Fruit fly (Drosophila melanogaster) whole organism, adult: Measurements from ENCODE around the gene CG43407.
A peak's percentile ranks its signal among the peaks of the same experiment; 100 is the strongest.

ENCODE experiments used
- CG11617 ChIP-seq: fragments of 200-800 bp; sonication (Bioruptor generic); optimal IDR thresholded peaks from 2 replicates; lab custom pipeline; 2017; ENCODE audit warnings: mild to moderate bottlenecking, missing biosample characterization, missing genetic modification reagents, missing genetic modification characterization
- CG12768 ChIP-seq: fragments of 200-800 bp; sonication (Bioruptor generic); optimal IDR thresholded peaks from 2 replicates; lab custom pipeline; 2017; ENCODE audit warnings: missing biosample characterization, missing genetic modification characterization, mild to moderate bottlenecking, moderate library complexity, missing genetic modification reagents
- CG14711 ChIP-seq: fragments of 200-800 bp; sonication (Bioruptor generic); optimal IDR thresholded peaks from 2 replicates; lab custom pipeline; 2018; ENCODE audit warnings: missing biosample characterization, mild to moderate bottlenecking, missing genetic modification characterization, moderate library complexity
- CG1620 ChIP-seq: fragments of 200-800 bp; sonication (Bioruptor generic); optimal IDR thresholded peaks from 2 replicates; lab custom pipeline; 2016; ENCODE audit warnings: missing biosample characterization, missing genetic modification characterization
- CG33017 ChIP-seq: fragments of 200-800 bp; sonication (Bioruptor generic); optimal IDR thresholded peaks from 2 replicates; lab custom pipeline; 2018; ENCODE audit warnings: missing biosample characterization, mild to moderate bottlenecking, missing genetic modification characterization, moderate library complexity
- CG5204 ChIP-seq: fragments of 200-800 bp; sonication (Bioruptor generic); optimal IDR thresholded peaks from 2 replicates; lab custom pipeline; 2016; ENCODE audit warnings: missing biosample characterization, missing genetic modification characterization
- CG7045 ChIP-seq: fragments of 200-800 bp; sonication (Bioruptor generic); optimal IDR thresholded peaks from 2 replicates; lab custom pipeline; 2017; ENCODE audit warnings: missing biosample characterization, mild to moderate bottlenecking, missing genetic modification characterization
- CG7101 ChIP-seq: fragments of 200-800 bp; sonication (Bioruptor generic); optimal IDR thresholded peaks from 2 replicates; lab custom pipeline; 2018; ENCODE audit warnings: missing biosample characterization, mild to moderate bottlenecking, missing genetic modification characterization, moderate library complexity
- Clk ChIP-seq: fragments of 200-800 bp; sonication (Bioruptor generic); optimal IDR thresholded peaks from 2 replicates; lab custom pipeline; 2017; ENCODE audit warnings: missing biosample characterization, missing genetic modification characterization
- Crg-1 ChIP-seq: fragments of 200-800 bp; sonication (Bioruptor generic); optimal IDR thresholded peaks from 2 replicates; lab custom pipeline; 2016; ENCODE audit warnings: missing biosample characterization, missing genetic modification characterization
- Hr96 ChIP-seq: fragments of 200-800 bp; sonication (Bioruptor generic); optimal IDR thresholded peaks from 2 replicates; lab custom pipeline; 2016; ENCODE audit warnings: missing biosample characterization, missing genetic modification characterization
- Mnt ChIP-seq: fragments of 200-800 bp; sonication (Bioruptor generic); optimal IDR thresholded peaks from 2 replicates; lab custom pipeline; 2016; ENCODE audit warnings: missing biosample characterization, mild to moderate bottlenecking, missing genetic modification characterization
- bab1 ChIP-seq: fragments of 200-800 bp; sonication (Bioruptor generic); optimal IDR thresholded peaks from 3 replicates; lab custom pipeline; 2019; ENCODE audit warnings: missing biosample characterization, mild to moderate bottlenecking, missing genetic modification characterization, moderate library complexity
- cic ChIP-seq: fragments of 200-800 bp; sonication (Bioruptor generic); optimal IDR thresholded peaks from 2 replicates; lab custom pipeline; 2017; ENCODE audit warnings: missing biosample characterization, mild to moderate bottlenecking, missing genetic modification characterization, moderate library complexity
- cnc ChIP-seq, 2 experiments: fragments of >200 bp; optimal IDR thresholded peaks; 2 replicates each; lab custom pipeline; 2017
- kay ChIP-seq: fragments of 200-800 bp; sonication (Bioruptor generic); peaks from one replicate; lab custom pipeline; 2016; ENCODE audit warnings: missing biosample characterization, missing genetic modification characterization, borderline replicate concordance
- ovo ChIP-seq: fragments of 200-800 bp; sonication (Bioruptor generic); optimal IDR thresholded peaks from 2 replicates; lab custom pipeline; 2016; ENCODE audit warnings: missing biosample characterization, missing genetic modification characterization
- pad ChIP-seq: fragments of 200-800 bp; sonication (Bioruptor generic); optimal IDR thresholded peaks from 3 replicates; lab custom pipeline; 2017; ENCODE audit warnings: missing biosample characterization, missing genetic modification characterization, mild to moderate bottlenecking, moderate library complexity, missing genetic modification reagents
- tj ChIP-seq: fragments of 200-800 bp; sonication (Bioruptor generic); optimal IDR thresholded peaks from 3 replicates; lab custom pipeline; 2017; ENCODE audit warnings: missing biosample characterization, mild to moderate bottlenecking, missing genetic modification characterization, moderate library complexity
- toe ChIP-seq: fragments of 200-800 bp; sonication (Bioruptor generic); optimal IDR thresholded peaks from 2 replicates; lab custom pipeline; 2016; ENCODE audit warnings: missing biosample characterization, missing genetic modification characterization

The CG43407 gene

dm6 chr3L:19053339-19053818 is at the start of gene CG43407:
CG43407 (minus strand) TSS chr3L:19053389.
- TF ChIP-seq CG7045 = no peak
- TF ChIP-seq pad = no peak
- no peak for TF ChIP-seq CG33017 (tag; lab: Kevin White, UChicago)
- TF ChIP-seq Hr96 (GFP tag; lab: Kevin White, UChicago) = no peak
- no peak for TF ChIP-seq tj
- no peak for TF ChIP-seq bab1 (GFP tag; lab: Kevin White, UChicago)
- no peak for TF ChIP-seq Clk (GFP tag; lab: Kevin White, UChicago)

DNA sequence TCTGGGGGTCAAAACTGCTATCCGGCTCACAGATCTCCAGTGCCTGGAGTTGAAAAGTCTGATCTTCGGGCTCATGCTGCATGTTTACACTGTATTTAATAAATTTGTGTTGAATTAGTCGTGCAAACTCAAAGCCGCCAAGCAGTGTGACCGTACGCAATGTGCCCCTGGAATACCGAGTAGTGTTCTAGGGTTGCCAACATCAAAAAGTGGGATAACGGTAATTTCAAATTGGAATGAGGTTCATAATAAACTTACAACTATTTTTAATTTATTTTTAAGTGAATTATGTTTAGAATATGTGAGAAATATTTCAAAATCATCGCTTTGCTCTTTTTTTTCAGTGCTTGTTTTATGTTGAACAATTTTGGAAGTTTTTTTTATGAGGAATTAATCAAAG is 47.0 kb upstream of the CG43407 start, which contains the start of gene Gem2:
Gem2 (minus strand) TSS at position 176 of the 400 bp plus-strand sequence.
- TF ChIP-seq CG12768 (GFP tag; lab: Kevin White, UChicago) (no peak), ovo (GFP tag; lab: Kevin White, UChicago) (peak; percentile 69), CG14711 (tag; lab: Kevin White, UChicago) (peak; percentile 90)

DNA sequence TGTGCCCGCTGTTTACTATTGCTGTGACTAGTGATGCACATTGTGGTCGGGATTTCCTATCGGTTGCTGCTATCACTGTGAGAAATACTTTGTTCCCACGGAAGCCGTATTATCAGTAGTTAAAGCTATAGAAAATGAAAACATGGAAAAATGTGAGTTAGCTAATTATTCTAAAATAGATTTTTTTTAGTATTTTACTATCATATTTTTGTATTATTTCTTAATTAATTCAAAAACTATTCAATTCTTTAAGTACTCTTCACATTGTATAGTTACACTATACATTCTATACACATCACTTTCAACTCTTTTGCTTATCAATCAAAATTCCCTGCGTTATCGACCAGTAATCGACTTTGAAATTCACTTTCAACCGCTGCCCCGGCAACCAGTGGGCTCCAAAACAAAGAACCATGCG is 44.5 kb upstream of the CG43407 start, which contains the start of the genes Naxd and CG14079:
Naxd (minus strand) TSS at position 45 of the 418 bp plus-strand sequence.
CG14079 (plus strand) TSS at position 335 of the 418 bp plus-strand sequence.
- no peak for TF ChIP-seq CG5204 (GFP tag; lab: Kevin White, UChicago)
- no peak for TF ChIP-seq Hr96 (GFP tag; lab: Kevin White, UChicago)
- TF ChIP-seq Crg-1 (GFP tag; lab: Kevin White, UChicago) = peak; percentile 63
- peak; percentile 52 for TF ChIP-seq CG7045
- TF ChIP-seq tj = peak; percentile 91
- no peak for TF ChIP-seq kay (GFP tag; lab: Kevin White, UChicago)
- peak; percentile 27 for TF ChIP-seq CG12768 (GFP tag; lab: Kevin White, UChicago)
- peak; percentile 43 for TF ChIP-seq CG14711 (tag; lab: Kevin White, UChicago)
- TF ChIP-seq CG11617 (GFP tag; lab: Kevin White, UChicago) = peak; percentile 84
- peak; percentile 87 for TF ChIP-seq CG7101
- peak; percentile 63 for TF ChIP-seq cic (GFP tag; lab: Kevin White, UChicago)
- peak; percentile 69 for TF ChIP-seq CG33017 (tag; lab: Kevin White, UChicago)
- TF ChIP-seq bab1 (GFP tag; lab: Kevin White, UChicago) = peak; percentile 87
- TF ChIP-seq toe (GFP tag; lab: Kevin White, UChicago) = peak; percentile 82
- no peak for TF ChIP-seq cnc (optimal IDR thresholded peaks at IDR 0.05; lab: Kevin White, UChicago)
- TF ChIP-seq Clk (GFP tag; lab: Kevin White, UChicago) = peak; percentile 13
- TF ChIP-seq ovo (GFP tag; lab: Kevin White, UChicago) = peak; percentile 65
- TF ChIP-seq pad = peak; percentile 36
- TF ChIP-seq Mnt (GFP tag; lab: Kevin White, UChicago) = peak; percentile 70
- TF ChIP-seq CG1620 (GFP tag; lab: Kevin White, UChicago) = peak; percentile 76

DNA sequence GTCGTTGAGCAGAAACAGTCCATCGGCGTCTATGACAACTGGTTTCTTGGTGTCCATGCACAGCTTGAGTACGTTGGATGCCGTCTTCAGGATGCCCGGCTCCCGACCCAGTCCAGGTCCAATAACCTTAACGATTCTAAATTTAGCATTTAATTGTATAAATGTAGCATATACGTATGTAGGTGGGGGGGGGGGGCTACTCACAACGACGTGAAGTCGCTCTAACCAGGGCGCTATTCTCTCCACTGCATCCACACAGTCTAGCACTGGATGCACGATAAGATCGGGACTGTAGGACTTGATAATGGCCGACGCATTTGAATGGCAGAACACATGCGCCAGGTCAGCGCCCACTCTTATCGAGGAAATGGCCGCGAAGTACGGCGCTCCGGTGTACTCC is 43.9 kb upstream of the CG43407 start:
- TF ChIP-seq CG7101 (no peak), CG12768 (GFP tag; lab: Kevin White, UChicago) (no peak), kay (GFP tag; lab: Kevin White, UChicago) (no peak), cic (GFP tag; lab: Kevin White, UChicago) (no peak), bab1 (GFP tag; lab: Kevin White, UChicago) (no peak), CG14711 (tag; lab: Kevin White, UChicago) (no peak), ovo (GFP tag; lab: Kevin White, UChicago) (no peak)

- TF ChIP-seq Mnt (GFP tag; lab: Kevin White, UChicago) (no peak), CG12768 (GFP tag; lab: Kevin White, UChicago) (peak; percentile 3), CG7101 (peak; percentile 52), CG33017 (tag; lab: Kevin White, UChicago) (peak; percentile 13), CG14711 (tag; lab: Kevin White, UChicago) (no peak), ovo (GFP tag; lab: Kevin White, UChicago) (no peak), CG11617 (GFP tag; lab: Kevin White, UChicago) (peak; percentile 9), pad (peak; percentile 17), Crg-1 (GFP tag; lab: Kevin White, UChicago) (peak; percentile 51), cnc (optimal IDR thresholded peaks at IDR 0.05; lab: Kevin White, UChicago) (no peak), toe (GFP tag; lab: Kevin White, UChicago) (no peak), bab1 (GFP tag; lab: Kevin White, UChicago) (peak; percentile 15), CG7045 (no peak), tj (peak; percentile 22)
Measured at dm6 chr3L:19096032-19096431, 42.8 kb upstream of the CG43407 start, which contains the start of gene CNPYb. CNPYb (minus strand) TSS chr3L:19096217.

DNA sequence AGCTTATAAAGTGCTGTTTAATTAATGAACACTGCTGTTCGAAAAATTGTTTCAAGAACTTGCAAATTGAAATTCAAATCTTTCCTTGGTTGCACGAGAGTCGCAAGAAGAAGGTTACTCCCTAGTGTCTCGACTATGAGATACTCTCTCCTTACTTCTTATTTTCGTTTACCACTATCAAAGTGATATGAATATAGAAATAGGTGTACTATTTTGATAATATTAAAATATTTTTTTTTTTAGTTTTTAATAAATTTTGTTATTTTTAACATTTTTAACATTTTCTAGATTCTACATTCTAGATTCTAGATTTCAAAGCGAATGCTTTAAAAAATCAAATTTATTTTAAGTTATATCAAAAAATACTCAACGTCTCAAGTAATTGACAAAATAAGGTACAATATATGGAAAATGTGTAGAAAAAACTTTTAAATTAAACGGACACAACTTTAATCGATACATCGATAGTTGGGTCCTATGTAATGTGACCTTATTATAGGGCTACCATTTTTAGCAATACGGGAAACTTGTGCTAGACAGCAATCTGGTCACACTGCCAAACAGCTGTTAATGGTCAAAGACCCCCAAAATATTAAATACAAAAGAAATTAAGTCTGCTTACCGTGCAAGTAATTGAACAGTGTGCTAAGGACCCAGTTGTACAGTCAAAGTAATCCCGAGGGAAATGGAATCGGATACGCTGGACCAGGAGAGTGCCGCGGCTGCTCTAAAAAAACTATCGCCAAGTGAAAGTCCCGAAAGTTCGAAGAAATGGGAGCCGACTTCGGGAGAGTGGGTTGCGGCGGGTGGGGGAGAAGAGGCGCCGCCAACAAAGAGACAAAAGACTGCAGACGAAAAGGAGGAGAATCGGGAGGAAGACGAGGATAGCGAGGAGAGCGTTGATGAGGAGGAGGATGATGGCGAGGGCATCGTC is 39.2 kb upstream of the CG43407 start, which contains the start of gene MESR6:
MESR6 (plus strand) TSS at position 546 of the 934 bp plus-strand sequence.
- no peak for TF ChIP-seq Clk (GFP tag; lab: Kevin White, UChicago)
- TF ChIP-seq pad = no peak
- no peak for TF ChIP-seq CG1620 (GFP tag; lab: Kevin White, UChicago)
- TF ChIP-seq CG11617 (GFP tag; lab: Kevin White, UChicago) = no peak
- TF ChIP-seq toe (GFP tag; lab: Kevin White, UChicago) = no peak
- TF ChIP-seq cnc (optimal IDR thresholded peaks at IDR 0.05; lab: Kevin White, UChicago) = no peak
- TF ChIP-seq CG14711 (tag; lab: Kevin White, UChicago) = peak; percentile 77
- no peak for TF ChIP-seq Mnt (GFP tag; lab: Kevin White, UChicago)
- no peak for TF ChIP-seq cic (GFP tag; lab: Kevin White, UChicago)
- peak; percentile 44 for TF ChIP-seq bab1 (GFP tag; lab: Kevin White, UChicago)
- no peak for TF ChIP-seq kay (GFP tag; lab: Kevin White, UChicago)
- TF ChIP-seq CG7101 = no peak
- no peak for TF ChIP-seq Hr96 (GFP tag; lab: Kevin White, UChicago)
- TF ChIP-seq tj = peak; percentile 39
- TF ChIP-seq ovo (GFP tag; lab: Kevin White, UChicago) = no peak
